Worm (Caenorhabditis elegans) whole organism, midembryonic: ENCODE measurements around the gene slcr-46.1.

Experiments used
- T22C8.4 ChIP-seq: fragments of 200-800 bp; sonication (Bioruptor generic); IDR thresholded peaks from 2 replicates; pipeline ENCODE4 v1.3.6; 2022; ENCODE audit warnings: missing genetic modification characterization, missing compliant biosample characterization
- cog-1 ChIP-seq: sonication (generic microtip); optimal IDR thresholded peaks from 2 replicates; lab custom pipeline; 2016; ENCODE audit warnings: missing genetic modification characterization, missing compliant biosample characterization
- flt-1 ChIP-seq: fragments of 200-800 bp; sonication (Bioruptor generic); IDR thresholded peaks from 2 replicates; pipeline ENCODE4 v1.3.6; 2022; ENCODE audit warnings: missing genetic modification characterization, missing compliant biosample characterization
- klf-2 ChIP-seq: fragments of 200-800 bp; sonication (Bioruptor generic); conservative IDR thresholded peaks from 2 replicates; pipeline ENCODE4 v1.3.6; 2022; ENCODE audit warnings: missing genetic modification reagents, missing genetic modification characterization, missing compliant biosample characterization
- ref-1 ChIP-seq: fragments of 200-800 bp; sonication (Bioruptor generic); conservative IDR thresholded peaks from 2 replicates; pipeline ENCODE4 v1.3.6; 2022; ENCODE audit warnings: missing genetic modification reagents, missing genetic modification characterization, missing compliant biosample characterization
- ztf-23 ChIP-seq: fragments of 200-800 bp; sonication (Bioruptor generic); IDR thresholded peaks from 2 replicates; pipeline ENCODE4 v1.3.6; 2022; ENCODE audit warnings: missing genetic modification reagents, missing genetic modification characterization, missing compliant biosample characterization

- TF ChIP-seq flt-1 (GFP tag; lab: Robert Waterston, UW) (no peak), cog-1 (tag; lab: Kevin White, UChicago) (no peak), klf-2 (GFP tag; lab: Robert Waterston, UW) (no peak), ztf-23 (no peak), ref-1 (GFP tag; lab: Robert Waterston, UW) (no peak), T22C8.4 (GFP tag; lab: Robert Waterston, UW) (no peak)
These were observed 26.5 kb downstream of the slcr-46.1 start for ce11 chrX:4658706-4659105.
